Fruit fly (Drosophila melanogaster): ENCODE measurements around the gene Trs20.

Gene Trs20

dm6 chr3L:16175628-16176263 lies 44.3 kb upstream of the Trs20 start:
- no peak for TF ChIP-seq usp (GFP tag; optimal IDR thresholded peaks at IDR 0.05)
- TF ChIP-seq Vsx2 (GFP tag; optimal IDR thresholded peaks at IDR 0.05; ENCODE audit: partially characterized antibody) = no peak
- TF ChIP-seq Dfd (GFP tag; optimal IDR thresholded peaks at IDR 0.05) = no peak
- peak; percentile 87 for TF ChIP-seq ey (GFP tag; optimal IDR thresholded peaks at IDR 0.05)
- peak; percentile 73 for TF ChIP-seq Hnf4 (GFP tag; optimal IDR thresholded peaks at IDR 0.05)
- peak; percentile 80 for TF ChIP-seq HLH106 (tag; optimal IDR thresholded peaks at IDR 0.05)
- TF ChIP-seq sage (GFP tag; optimal IDR thresholded peaks at IDR 0.05) = peak; percentile 85
- peak; percentile 85 for TF ChIP-seq Sp1 (GFP tag; optimal IDR thresholded peaks at IDR 0.05)
- TF ChIP-seq Myc (optimal IDR thresholded peaks at IDR 0.05) = no peak
- peak; percentile 61 for TF ChIP-seq CG32264 (GFP tag; optimal IDR thresholded peaks at IDR 0.05)
- TF ChIP-seq jim (GFP tag; optimal IDR thresholded peaks at IDR 0.05) = no peak
- peak; percentile 87 for TF ChIP-seq h (GFP tag; optimal IDR thresholded peaks at IDR 0.05)
- TF ChIP-seq pan (optimal IDR thresholded peaks at IDR 0.05) = no peak
- no peak for TF ChIP-seq Mio (GFP tag; optimal IDR thresholded peaks at IDR 0.05)
- no peak for TF ChIP-seq Dif (GFP tag; optimal IDR thresholded peaks at IDR 0.05; ENCODE audit: partially characterized antibody)
- TF ChIP-seq Hr83 (GFP tag; optimal IDR thresholded peaks at IDR 0.05; ENCODE audit: poor library complexity, severe bottlenecking) = peak; percentile 23
- TF ChIP-seq GATAd (GFP tag; optimal IDR thresholded peaks at IDR 0.05) = no peak
- peak; percentile 83 for TF ChIP-seq rgr (GFP tag; optimal IDR thresholded peaks at IDR 0.05)
- TF ChIP-seq br (GFP tag; optimal IDR thresholded peaks at IDR 0.05) = peak; percentile 84
- peak; percentile 66 for TF ChIP-seq CrebA (GFP tag; optimal IDR thresholded peaks at IDR 0.05; ENCODE audit: borderline replicate concordance)
- peak; percentile 55 for TF ChIP-seq dmrt93B (GFP tag; optimal IDR thresholded peaks at IDR 0.05)
- peak; percentile 34 for TF ChIP-seq CG9705 (GFP tag; optimal IDR thresholded peaks at IDR 0.05)
- TF ChIP-seq brk (GFP tag; optimal IDR thresholded peaks at IDR 0.05) = peak; percentile 75
- no peak for TF ChIP-seq N (GFP tag; optimal IDR thresholded peaks at IDR 0.05)
- TF ChIP-seq sv (GFP tag; optimal IDR thresholded peaks at IDR 0.05) = no peak
- peak; percentile 92 for TF ChIP-seq woc (GFP tag; optimal IDR thresholded peaks at IDR 0.05)
- TF ChIP-seq fru (GFP tag; optimal IDR thresholded peaks at IDR 0.05) = peak; percentile 91
- TF ChIP-seq Jra (GFP tag; optimal IDR thresholded peaks at IDR 0.05) = peak; percentile 40
- TF ChIP-seq OdsH (GFP tag; optimal IDR thresholded peaks at IDR 0.05) = peak; percentile 87
- no peak for TF ChIP-seq lola (GFP tag; optimal IDR thresholded peaks at IDR 0.05)
- no peak for TF ChIP-seq dsf (GFP tag; optimal IDR thresholded peaks at IDR 0.05; ENCODE audit: borderline replicate concordance)
- TF ChIP-seq Abd-B (GFP tag; optimal IDR thresholded peaks at IDR 0.05) = no peak
- peak; percentile 28 for TF ChIP-seq Rel (GFP tag; optimal IDR thresholded peaks at IDR 0.05)
- TF ChIP-seq Rel (tag; optimal IDR thresholded peaks at IDR 0.05) = peak; percentile 40
- peak; percentile 44 for TF ChIP-seq tai (GFP tag; optimal IDR thresholded peaks at IDR 0.05)
- TF ChIP-seq foxo (GFP tag; optimal IDR thresholded peaks at IDR 0.05) = peak in 1 of 2 experiments; percentile 83
- peak; percentile 76 for TF ChIP-seq psq (GFP tag; optimal IDR thresholded peaks at IDR 0.05)
- TF ChIP-seq dl (GFP tag; optimal IDR thresholded peaks at IDR 0.05; ENCODE audit: insufficient read depth in 1 of 2, partially characterized antibody in 2 of 2) = peak in 1 of 2 experiments; percentile 18
- TF ChIP-seq Hr78 (GFP tag; optimal IDR thresholded peaks at IDR 0.05) = no peak

- no peak for TF ChIP-seq jim (GFP tag; optimal IDR thresholded peaks at IDR 0.05)
- peak; percentile 20 for TF ChIP-seq h (GFP tag; optimal IDR thresholded peaks at IDR 0.05)
- no peak for TF ChIP-seq Vsx2 (GFP tag; optimal IDR thresholded peaks at IDR 0.05; ENCODE audit: partially characterized antibody)
- peak; percentile 75 for TF ChIP-seq Sp1 (GFP tag; optimal IDR thresholded peaks at IDR 0.05)
- no peak for TF ChIP-seq GATAd (GFP tag; optimal IDR thresholded peaks at IDR 0.05)
- no peak for TF ChIP-seq Mio (GFP tag; optimal IDR thresholded peaks at IDR 0.05)
- TF ChIP-seq dsf (GFP tag; optimal IDR thresholded peaks at IDR 0.05; ENCODE audit: borderline replicate concordance) = no peak
- peak; percentile 5 for TF ChIP-seq rgr (GFP tag; optimal IDR thresholded peaks at IDR 0.05)
- TF ChIP-seq sv (GFP tag; optimal IDR thresholded peaks at IDR 0.05) = no peak
- no peak for TF ChIP-seq Dif (GFP tag; optimal IDR thresholded peaks at IDR 0.05; ENCODE audit: partially characterized antibody)
- TF ChIP-seq foxo (GFP tag; optimal IDR thresholded peaks at IDR 0.05) = peak in 1 of 2 experiments; percentile 22
- TF ChIP-seq tai (GFP tag; optimal IDR thresholded peaks at IDR 0.05) = no peak
- TF ChIP-seq usp (GFP tag; optimal IDR thresholded peaks at IDR 0.05) = no peak
- TF ChIP-seq OdsH (GFP tag; optimal IDR thresholded peaks at IDR 0.05) = no peak
- TF ChIP-seq HLH106 (tag; optimal IDR thresholded peaks at IDR 0.05) = peak; percentile 76
- TF ChIP-seq pan (optimal IDR thresholded peaks at IDR 0.05) = no peak
- TF ChIP-seq Dfd (GFP tag; optimal IDR thresholded peaks at IDR 0.05) = no peak
- no peak for TF ChIP-seq woc (GFP tag; optimal IDR thresholded peaks at IDR 0.05)
- TF ChIP-seq Myc (optimal IDR thresholded peaks at IDR 0.05) = no peak
- no peak for TF ChIP-seq br (GFP tag; optimal IDR thresholded peaks at IDR 0.05)
- no peak for TF ChIP-seq brk (GFP tag; optimal IDR thresholded peaks at IDR 0.05)
- TF ChIP-seq ey (GFP tag; optimal IDR thresholded peaks at IDR 0.05) = no peak
- TF ChIP-seq CG32264 (GFP tag; optimal IDR thresholded peaks at IDR 0.05) = no peak
- no peak for TF ChIP-seq fru (GFP tag; optimal IDR thresholded peaks at IDR 0.05)
- TF ChIP-seq Hnf4 (GFP tag; optimal IDR thresholded peaks at IDR 0.05) = no peak
- TF ChIP-seq lola (GFP tag; optimal IDR thresholded peaks at IDR 0.05) = no peak
- TF ChIP-seq CG9705 (GFP tag; optimal IDR thresholded peaks at IDR 0.05) = no peak
- TF ChIP-seq Jra (GFP tag; optimal IDR thresholded peaks at IDR 0.05) = no peak
- TF ChIP-seq Hr78 (GFP tag; optimal IDR thresholded peaks at IDR 0.05) = no peak
- TF ChIP-seq Rel (GFP tag; optimal IDR thresholded peaks at IDR 0.05) = no peak
- TF ChIP-seq Rel (tag; optimal IDR thresholded peaks at IDR 0.05) = no peak
- no peak for TF ChIP-seq N (GFP tag; optimal IDR thresholded peaks at IDR 0.05)
- TF ChIP-seq sage (GFP tag; optimal IDR thresholded peaks at IDR 0.05) = no peak
- TF ChIP-seq CrebA (GFP tag; optimal IDR thresholded peaks at IDR 0.05; ENCODE audit: borderline replicate concordance) = no peak
- peak; percentile 28 for TF ChIP-seq dmrt93B (GFP tag; optimal IDR thresholded peaks at IDR 0.05)
- no peak for TF ChIP-seq dl (GFP tag; optimal IDR thresholded peaks at IDR 0.05; ENCODE audit: insufficient read depth in 1 of 2, partially characterized antibody in 2 of 2)
- no peak for TF ChIP-seq Hr83 (GFP tag; optimal IDR thresholded peaks at IDR 0.05; ENCODE audit: poor library complexity, severe bottlenecking)
- peak; percentile 69 for TF ChIP-seq psq (GFP tag; optimal IDR thresholded peaks at IDR 0.05)
- no peak for TF ChIP-seq Abd-B (GFP tag; optimal IDR thresholded peaks at IDR 0.05)
These were observed 43.3 kb upstream of the Trs20 start for dm6 chr3L:16174778-16175177.

Measured in whole organism, wandering third instar larva.